Worm (Caenorhabditis elegans) whole organism, L4 larva: ENCODE results near the gene F54D1.6.
"Not testable (repeated sequence)": the region's sequence is repeated elsewhere in the genome, so short reads cannot be mapped to it uniquely, and the experiment has no call there.

Experiments
- F26F4.8 ChIP-seq: fragments of 200-800 bp; sonication (Bioruptor generic); conservative IDR thresholded peaks from 2 replicates; pipeline ENCODE4 v1.3.6; 2022; ENCODE audit warnings: missing genetic modification characterization, missing compliant biosample characterization
- F49E8.2 ChIP-seq: sonication (generic microtip); optimal IDR thresholded peaks from 2 replicates; lab custom pipeline; 2016; ENCODE audit warnings: missing compliant biosample characterization, mild to moderate bottlenecking, missing genetic modification characterization, borderline replicate concordance
- ZK546.5 ChIP-seq, 2 experiments: sonication (generic microtip); optimal IDR thresholded peaks; 2 replicates each; lab custom pipeline; 2017; ENCODE audit warnings: missing biosample characterization in 2 of 2, missing genetic modification characterization in 2 of 2
- aly-2 ChIP-seq: sonication (generic microtip); optimal IDR thresholded peaks from 2 replicates; lab custom pipeline; 2018; ENCODE audit warnings: missing biosample characterization, missing genetic modification characterization
- ama-1 ChIP-seq: fragments of 150-350 bp; optimal IDR thresholded peaks from 2 replicates; lab custom pipeline; 2014; ENCODE audit warnings: inconsistent platforms, mixed read lengths
- ceh-44 ChIP-seq: fragments of 200-800 bp; sonication (Bioruptor generic); IDR thresholded peaks from 2 replicates; pipeline ENCODE4 v1.3.6; 2022; ENCODE audit warnings: missing genetic modification reagents, missing genetic modification characterization, missing compliant biosample characterization
- cey-2 ChIP-seq: sonication (generic microtip); optimal IDR thresholded peaks from 3 replicates; lab custom pipeline; 2017; ENCODE audit warnings: missing genetic modification characterization, mild to moderate bottlenecking, missing compliant biosample characterization, antibody characterized with exemption, borderline replicate concordance; ENCODE audit not compliant: insufficient read depth
- egl-27 ChIP-seq: sonication (generic microtip); optimal IDR thresholded peaks from 3 replicates; lab custom pipeline; 2017; ENCODE audit warnings: missing biosample characterization, missing genetic modification reagents, missing genetic modification characterization
- fkh-10 ChIP-seq: fragments of 150-350 bp; optimal IDR thresholded peaks from 2 replicates; lab custom pipeline; 2014; ENCODE audit warnings: missing biosample characterization, missing genetic modification reagents, missing genetic modification characterization
- mxl-2 ChIP-seq: fragments of 200-800 bp; sonication (Bioruptor generic); conservative IDR thresholded peaks from 2 replicates; pipeline ENCODE4 v1.3.6; 2022; ENCODE audit warnings: missing genetic modification reagents, missing genetic modification characterization, missing compliant biosample characterization
- nhr-111 ChIP-seq: fragments of 200-800 bp; sonication (Bioruptor generic); optimal IDR thresholded peaks from 2 replicates; lab custom pipeline; 2018; ENCODE audit warnings: mild to moderate bottlenecking, missing genetic modification characterization, missing compliant biosample characterization
- nhr-237 ChIP-seq: sonication (generic microtip); optimal IDR thresholded peaks from 2 replicates; lab custom pipeline; 2017; ENCODE audit warnings: missing biosample characterization, missing genetic modification characterization
- nhr-76 ChIP-seq: fragments of 150-350 bp; optimal IDR thresholded peaks from 2 replicates; lab custom pipeline; 2014; ENCODE audit warnings: missing biosample characterization, missing genetic modification characterization
- set-16 ChIP-seq: fragments of 200-800 bp; sonication (Bioruptor generic); IDR thresholded peaks from 2 replicates; pipeline ENCODE4 v1.3.6; 2022; ENCODE audit warnings: missing genetic modification reagents, missing genetic modification characterization, missing compliant biosample characterization

DNA sequence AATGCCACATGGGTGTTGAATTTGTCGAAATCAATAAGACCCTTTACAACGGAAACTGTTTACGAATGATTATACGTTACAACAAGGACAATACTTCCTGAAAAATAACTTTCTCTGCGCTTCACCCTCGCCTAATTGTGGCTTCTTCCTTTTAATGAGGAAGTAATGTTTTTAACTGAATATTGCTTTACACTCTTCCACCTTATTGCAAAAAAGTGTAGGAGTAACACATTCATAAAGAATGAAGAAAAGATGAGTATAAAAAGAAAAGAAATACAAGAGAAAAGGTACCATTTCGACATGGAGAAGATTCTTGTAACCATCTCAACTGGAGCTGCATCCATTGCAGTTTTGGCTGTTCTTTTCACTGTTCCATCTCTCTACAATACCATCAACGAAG lies 24.5 kb upstream of the F54D1.6 start, which contains the start of gene col-126:
- TF ChIP-seq mxl-2; nhr-76; ceh-44 (GFP tag; lab: Robert Waterston, UW); F26F4.8 (GFP tag; lab: Robert Waterston, UW); nhr-237 (tag; lab: Kevin White, UChicago); cey-2 (tag; lab: Kevin White, UChicago); ama-1 (lab: Kevin White, UChicago); egl-27 (tag; lab: Kevin White, UChicago); aly-2; set-16 (GFP tag; lab: Robert Waterston, UW); ZK546.5 (tag; optimal IDR thresholded peaks at IDR 0.05; lab: Kevin White, UChicago); nhr-111 (GFP tag; lab: Kevin White, UChicago); F49E8.2 (tag; lab: Kevin White, UChicago); fkh-10 (GFP tag; lab: Kevin White, UChicago): not testable (repeated sequence)
